Worm (Caenorhabditis elegans): ENCODE measurements around the gene hsp-17.

DNA sequence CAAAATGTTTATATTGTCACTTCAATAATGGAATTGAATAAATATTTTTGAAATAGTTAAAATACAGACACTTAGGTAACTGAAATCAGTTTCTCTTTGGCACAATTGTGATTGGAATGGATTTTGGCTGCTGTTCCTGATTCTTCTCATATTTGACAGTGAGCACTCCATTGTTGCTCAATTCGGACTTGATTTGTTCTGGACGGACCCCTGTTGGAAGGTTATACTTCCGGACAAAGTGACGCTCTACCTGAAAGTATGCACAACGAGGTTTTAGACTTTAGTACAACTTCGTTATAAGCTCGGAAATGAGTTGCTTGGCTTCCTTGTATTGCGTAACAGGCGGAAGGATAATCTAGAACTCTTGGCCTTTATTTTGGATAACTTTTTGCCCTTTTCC, 920 bp downstream of the hsp-17 start:
- TF ChIP-seq W03F9.2 (tag; optimal IDR thresholded peaks at IDR 0.05), result no peak
- TF ChIP-seq him-1 (tag; optimal IDR thresholded peaks at IDR 0.05), result no peak
